Fruit fly (Drosophila melanogaster) whole organism, embryonic: Measurements from ENCODE around the gene Pde11.

ENCODE experiments used
- Ada2b ChIP-seq: fragments of 200-800 bp; sonication (Bioruptor generic); IDR thresholded peaks from 2 replicates; pipeline ENCODE4 v1.3.6; 2022; ENCODE audit warnings: missing biosample characterization, missing genetic modification characterization
- CG12104 ChIP-seq: fragments of 200-800 bp; sonication (Bioruptor generic); optimal IDR thresholded peaks from 3 replicates; lab custom pipeline; 2016; ENCODE audit warnings: missing biosample characterization, missing genetic modification characterization
- CG13894 ChIP-seq: fragments of 200-800 bp; sonication (Bioruptor generic); optimal IDR thresholded peaks from 3 replicates; lab custom pipeline; 2018; ENCODE audit warnings: missing biosample characterization, mild to moderate bottlenecking, missing genetic modification characterization, moderate library complexity
- CG15269 ChIP-seq: fragments of 200-800 bp; sonication (Bioruptor generic); optimal IDR thresholded peaks from 2 replicates; lab custom pipeline; 2018; ENCODE audit warnings: missing biosample characterization, mild to moderate bottlenecking, missing genetic modification characterization, moderate library complexity
- CG17359 ChIP-seq: fragments of 200-800 bp; sonication (Bioruptor generic); optimal IDR thresholded peaks from 3 replicates; lab custom pipeline; 2018; ENCODE audit warnings: missing biosample characterization, mild to moderate bottlenecking, missing genetic modification characterization, moderate library complexity
- CG17385 ChIP-seq: fragments of 200-800 bp; sonication (Bioruptor generic); optimal IDR thresholded peaks from 3 replicates; lab custom pipeline; 2018; ENCODE audit warnings: missing biosample characterization, mild to moderate bottlenecking, missing genetic modification characterization
- CG17912 ChIP-seq: fragments of 200-800 bp; sonication (Bioruptor generic); optimal IDR thresholded peaks from 2 replicates; lab custom pipeline; 2018; ENCODE audit warnings: missing biosample characterization, mild to moderate bottlenecking, missing genetic modification characterization
- CG2202 ChIP-seq: fragments of 200-800 bp; sonication (Bioruptor generic); optimal IDR thresholded peaks from 2 replicates; lab custom pipeline; 2018; ENCODE audit warnings: missing biosample characterization, mild to moderate bottlenecking, missing genetic modification characterization
- CG2889 ChIP-seq: fragments of 200-800 bp; sonication (Bioruptor generic); IDR thresholded peaks from 3 replicates; pipeline ENCODE4 v1.3.6; 2022; ENCODE audit warnings: missing biosample characterization, missing genetic modification characterization
- CG30020 ChIP-seq: fragments of 200-800 bp; optimal IDR thresholded peaks from 2 replicates; lab custom pipeline; 2019; ENCODE audit warnings: missing biosample characterization, mild to moderate bottlenecking, missing genetic modification characterization, moderate library complexity
- CG30431 ChIP-seq: fragments of 200-800 bp; sonication (Bioruptor generic); optimal IDR thresholded peaks from 2 replicates; lab custom pipeline; 2017; ENCODE audit warnings: missing biosample characterization, missing genetic modification characterization
- CG31365 ChIP-seq: fragments of 200-800 bp; sonication (Bioruptor generic); optimal IDR thresholded peaks from 2 replicates; lab custom pipeline; 2018; ENCODE audit warnings: missing biosample characterization, mild to moderate bottlenecking, missing genetic modification characterization
- CG4282 ChIP-seq: fragments of 200-800 bp; sonication (Bioruptor generic); optimal IDR thresholded peaks from 2 replicates; lab custom pipeline; 2016; ENCODE audit warnings: missing biosample characterization, missing genetic modification characterization
- CG4360 ChIP-seq: fragments of 200-800 bp; sonication (Bioruptor generic); IDR thresholded peaks from 2 replicates; pipeline ENCODE4 v1.3.6; 2022; ENCODE audit warnings: missing biosample characterization, missing genetic modification characterization
- CG5953 ChIP-seq: fragments of 200-800 bp; sonication (Bioruptor generic); IDR thresholded peaks from 2 replicates; pipeline ENCODE4 v1.3.6; 2022; ENCODE audit warnings: missing biosample characterization, missing genetic modification characterization
- CG6689 ChIP-seq: fragments of 200-800 bp; sonication (Bioruptor generic); IDR thresholded peaks from 2 replicates; pipeline ENCODE4 v1.3.6; 2022; ENCODE audit warnings: missing biosample characterization, missing genetic modification characterization
- CG6765 ChIP-seq: fragments of 200-800 bp; sonication (Bioruptor generic); optimal IDR thresholded peaks from 3 replicates; lab custom pipeline; 2017; ENCODE audit warnings: missing biosample characterization, mild to moderate bottlenecking, missing genetic modification characterization
- CG7372 ChIP-seq: fragments of 200-800 bp; sonication (Bioruptor generic); IDR thresholded peaks from 2 replicates; pipeline ENCODE4 v1.3.6; 2022; ENCODE audit warnings: missing biosample characterization, missing genetic modification characterization
- CG7839 ChIP-seq: fragments of 200-800 bp; sonication (Bioruptor generic); optimal IDR thresholded peaks from 3 replicates; lab custom pipeline; 2018; ENCODE audit warnings: missing biosample characterization, mild to moderate bottlenecking, missing genetic modification characterization, moderate library complexity
- CG8924 ChIP-seq: fragments of 200-800 bp; optimal IDR thresholded peaks from 3 replicates; lab custom pipeline; 2019; ENCODE audit warnings: missing biosample characterization, mild to moderate bottlenecking, missing genetic modification characterization, moderate library complexity
- D19A ChIP-seq: fragments of 200-800 bp; optimal IDR thresholded peaks from 3 replicates; lab custom pipeline; 2019; ENCODE audit warnings: missing biosample characterization, mild to moderate bottlenecking, missing genetic modification characterization, moderate library complexity
- Dp ChIP-seq: fragments of 200-800 bp; sonication (Bioruptor generic); optimal IDR thresholded peaks from 2 replicates; lab custom pipeline; 2018; ENCODE audit warnings: missing biosample characterization, mild to moderate bottlenecking, missing genetic modification characterization, moderate library complexity
- Eip74EF ChIP-seq, 2 experiments: fragments of 200-800 bp in 1 of 2; fragments of >200 bp in 1 of 2; sonication (Bioruptor generic) in 1 of 2; optimal IDR thresholded peaks; 2 replicates each; lab custom pipeline; 2017 to 2019; ENCODE audit warnings: missing biosample characterization in 2 of 2, missing genetic modification characterization in 2 of 2, mild to moderate bottlenecking in 1 of 2, moderate library complexity in 1 of 2
- Ets65A ChIP-seq: fragments of 200-800 bp; sonication (Bioruptor generic); peaks from one replicate; lab custom pipeline; 2016; ENCODE audit warnings: missing biosample characterization, missing genetic modification characterization
- Fer3 ChIP-seq: fragments of 200-800 bp; sonication (Bioruptor generic); optimal IDR thresholded peaks from 2 replicates; lab custom pipeline; 2018; ENCODE audit warnings: missing biosample characterization, mild to moderate bottlenecking, missing genetic modification characterization, moderate library complexity
- GATAe ChIP-seq: fragments of 200-800 bp; sonication (Bioruptor generic); conservative IDR thresholded peaks from 2 replicates; pipeline ENCODE4 v1.3.6; 2022; ENCODE audit warnings: missing biosample characterization, missing genetic modification characterization
- Gsc ChIP-seq: fragments of 200-800 bp; sonication (Bioruptor generic); IDR thresholded peaks from 2 replicates; pipeline ENCODE4 v1.3.6; 2022; ENCODE audit warnings: missing biosample characterization, missing genetic modification characterization
- HLH3B ChIP-seq: fragments of 200-800 bp; sonication (Bioruptor generic); IDR thresholded peaks from 2 replicates; pipeline ENCODE4 v1.3.6; 2022; ENCODE audit warnings: missing biosample characterization, missing genetic modification characterization
- HmgZ ChIP-seq: fragments of 200-800 bp; sonication (Bioruptor generic); optimal IDR thresholded peaks from 2 replicates; lab custom pipeline; 2018; ENCODE audit warnings: missing biosample characterization, mild to moderate bottlenecking, missing genetic modification characterization
- Hr51 ChIP-seq, 2 experiments: fragments of 200-800 bp; sonication (Bioruptor generic); optimal IDR thresholded peaks; 2 replicates in 1 of 2; 3 replicates in 1 of 2; lab custom pipeline; 2016 to 2018; ENCODE audit warnings: missing biosample characterization in 2 of 2, missing genetic modification characterization in 2 of 2, mild to moderate bottlenecking in 1 of 2, moderate library complexity in 1 of 2
- Nf-YB ChIP-seq: fragments of 200-800 bp; sonication (Bioruptor generic); optimal IDR thresholded peaks from 3 replicates; lab custom pipeline; 2019; ENCODE audit warnings: missing biosample characterization, mild to moderate bottlenecking, missing genetic modification characterization, moderate library complexity
- Oaz ChIP-seq: fragments of 200-800 bp; sonication (Bioruptor generic); IDR thresholded peaks from 2 replicates; pipeline ENCODE4 v1.3.6; 2022; ENCODE audit warnings: missing biosample characterization, missing genetic modification characterization
- Six4 ChIP-seq: fragments of 200-800 bp; sonication (Bioruptor generic); optimal IDR thresholded peaks from 2 replicates; lab custom pipeline; 2016; ENCODE audit warnings: missing biosample characterization, missing genetic modification characterization
- ab ChIP-seq: fragments of 200-800 bp; sonication (Bioruptor generic); optimal IDR thresholded peaks from 2 replicates; lab custom pipeline; 2016; ENCODE audit warnings: missing biosample characterization, missing genetic modification characterization
- chinmo ChIP-seq: fragments of 200-800 bp; sonication (Bioruptor generic); IDR thresholded peaks from 4 replicates; pipeline ENCODE4 v1.3.6; 2022; ENCODE audit warnings: missing biosample characterization, missing genetic modification characterization; ENCODE audit not compliant: partially characterized antibody
- ci ChIP-seq: fragments of 200-800 bp; sonication (Bioruptor generic); IDR thresholded peaks from 3 replicates; pipeline ENCODE4 v1.3.6; 2022; ENCODE audit warnings: missing biosample characterization, missing genetic modification characterization
- fd64A ChIP-seq: fragments of 200-800 bp; sonication (Bioruptor generic); optimal IDR thresholded peaks from 3 replicates; lab custom pipeline; 2018; ENCODE audit warnings: missing biosample characterization, mild to moderate bottlenecking, missing genetic modification characterization
- fd96Cb ChIP-seq: fragments of 200-800 bp; sonication (Bioruptor generic); optimal IDR thresholded peaks from 2 replicates; lab custom pipeline; 2018; ENCODE audit warnings: missing biosample characterization, mild to moderate bottlenecking, missing genetic modification characterization, moderate library complexity
- ftz-f1 ChIP-seq: fragments of 200-800 bp; sonication (Bioruptor generic); optimal IDR thresholded peaks from 2 replicates; lab custom pipeline; 2016; ENCODE audit warnings: missing biosample characterization, missing genetic modification characterization
- grau ChIP-seq: fragments of 200-800 bp; optimal IDR thresholded peaks from 3 replicates; lab custom pipeline; 2019; ENCODE audit warnings: missing biosample characterization, mild to moderate bottlenecking, missing genetic modification characterization, moderate library complexity
- insv ChIP-seq, 2 experiments: fragments of 200-800 bp; sonication (Bioruptor generic); optimal IDR thresholded peaks; 3 replicates each; lab custom pipeline; 2016 to 2018; ENCODE audit warnings: missing biosample characterization in 2 of 2, missing genetic modification characterization in 2 of 2
- kah ChIP-seq: fragments of 200-800 bp; sonication (Bioruptor generic); optimal IDR thresholded peaks from 2 replicates; lab custom pipeline; 2018; ENCODE audit warnings: missing biosample characterization, mild to moderate bottlenecking, missing genetic modification characterization
- ken ChIP-seq: fragments of 200-800 bp; sonication (Bioruptor generic); IDR thresholded peaks from 3 replicates; pipeline ENCODE4 v1.3.6; 2022; ENCODE audit warnings: missing biosample characterization, missing genetic modification characterization
- lilli ChIP-seq: fragments of 200-800 bp; sonication (Bioruptor generic); optimal IDR thresholded peaks from 3 replicates; lab custom pipeline; 2016; ENCODE audit warnings: missing biosample characterization, missing genetic modification characterization
- luna ChIP-seq: fragments of 200-800 bp; sonication (Bioruptor generic); optimal IDR thresholded peaks from 2 replicates; lab custom pipeline; 2016; ENCODE audit warnings: missing biosample characterization, missing genetic modification characterization
- oc ChIP-seq: fragments of 200-800 bp; sonication (Bioruptor generic); optimal IDR thresholded peaks from 2 replicates; lab custom pipeline; 2018; ENCODE audit warnings: missing biosample characterization, mild to moderate bottlenecking, missing genetic modification characterization, moderate library complexity
- pfk ChIP-seq: fragments of 200-800 bp; sonication (Bioruptor generic); optimal IDR thresholded peaks from 2 replicates; lab custom pipeline; 2018; ENCODE audit warnings: missing biosample characterization, mild to moderate bottlenecking, missing genetic modification characterization, moderate library complexity
- seq ChIP-seq: fragments of 200-800 bp; sonication (Bioruptor generic); IDR thresholded peaks from 2 replicates; pipeline ENCODE4 v1.3.6; 2022; ENCODE audit warnings: missing biosample characterization, missing genetic modification characterization
- yki ChIP-seq: fragments of >200 bp; optimal IDR thresholded peaks from 3 replicates; lab custom pipeline; 2018
- zen ChIP-seq: fragments of 200-800 bp; sonication (Bioruptor generic); optimal IDR thresholded peaks from 3 replicates; lab custom pipeline; 2018; ENCODE audit warnings: missing biosample characterization, mild to moderate bottlenecking, missing genetic modification characterization, moderate library complexity

Gene Pde11

DNA sequence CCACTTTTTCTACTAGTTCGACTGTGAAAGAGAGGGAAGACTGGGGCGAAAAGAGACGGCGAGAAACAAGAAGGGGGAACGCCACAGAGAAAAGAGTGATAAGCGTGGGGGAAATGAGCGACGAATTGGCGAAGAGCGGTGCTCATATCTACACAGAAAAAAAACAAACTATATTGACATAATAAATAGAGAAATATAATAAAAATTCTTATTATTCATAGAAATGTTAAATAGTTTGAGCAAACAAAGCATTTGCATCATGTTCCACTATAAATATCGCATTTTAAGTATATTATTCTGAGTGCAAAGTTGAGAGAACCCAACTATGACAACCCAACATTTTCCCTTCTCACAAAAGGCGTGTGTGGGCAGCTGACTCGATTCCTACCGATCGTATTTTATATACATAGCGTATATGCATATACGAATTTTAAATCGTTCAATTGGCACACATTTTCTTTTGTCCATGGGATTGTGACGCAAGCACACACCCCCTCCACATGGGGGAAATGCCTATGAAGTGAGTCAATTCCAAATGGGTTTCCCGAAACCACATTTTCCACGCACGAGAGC lies 32.1 kb downstream of the Pde11 start (continued):
- peak; percentile 69 for TF ChIP-seq fd96Cb
- no peak for TF ChIP-seq CG13894 (tag; lab: Kevin White, UChicago)
- TF ChIP-seq CG2889 (GFP tag; lab: Robert Waterston, UW): peak; percentile 61; the same call in 1 of the 3 replicates
- no peak for TF ChIP-seq Gsc
- peak; percentile 79 for TF ChIP-seq seq (GFP tag; lab: Robert Waterston, UW)
- TF ChIP-seq Six4 (GFP tag; lab: Kevin White, UChicago): peak; percentile 65
- TF ChIP-seq ci (GFP tag; lab: Robert Waterston, UW): peak; percentile 66; the same call in 1 of the 3 replicates
- peak; percentile 76 for TF ChIP-seq Oaz
- peak; percentile 42 for TF ChIP-seq HmgZ (tag; lab: Kevin White, UChicago)
- peak; percentile 84 for TF ChIP-seq CG7839 (tag; lab: Kevin White, UChicago)
- TF ChIP-seq CG6689 (GFP tag; lab: Robert Waterston, UW): peak; percentile 84
- TF ChIP-seq CG5953: peak; percentile 60
- TF ChIP-seq CG31365: no peak
- TF ChIP-seq oc (tag; lab: Kevin White, UChicago): peak; percentile 43
- TF ChIP-seq luna (GFP tag; lab: Kevin White, UChicago): no peak
- no peak for TF ChIP-seq CG4282 (GFP tag; lab: Kevin White, UChicago)
- no peak for TF ChIP-seq CG4360 (GFP tag; lab: Robert Waterston, UW)
- TF ChIP-seq Hr51 (GFP tag; optimal IDR thresholded peaks at IDR 0.05; lab: Kevin White, UChicago): peak in 1 of 2 experiments; percentile 86
- TF ChIP-seq Dp (GFP tag; lab: Kevin White, UChicago): no peak
- peak; percentile 68 for TF ChIP-seq CG7372 (GFP tag; lab: Robert Waterston, UW)
- peak; percentile 15 for TF ChIP-seq CG30431 (GFP tag; lab: Kevin White, UChicago)
- TF ChIP-seq zen (tag; lab: Kevin White, UChicago): no peak
- TF ChIP-seq yki (lab: Kevin White, UChicago): no peak
- peak; percentile 69 for TF ChIP-seq GATAe (GFP tag; lab: Robert Waterston, UW)
- TF ChIP-seq Eip74EF (GFP tag; optimal IDR thresholded peaks at IDR 0.05; lab: Kevin White, UChicago): peak in 1 of 2 experiments; percentile 53
- TF ChIP-seq CG2202 (tag; lab: Kevin White, UChicago): peak; percentile 6
- no peak for TF ChIP-seq CG17912 (GFP tag; lab: Kevin White, UChicago)
- TF ChIP-seq fd64A: no peak
- no peak for TF ChIP-seq ab
- TF ChIP-seq CG30020: no peak
- TF ChIP-seq pfk (GFP tag; lab: Kevin White, UChicago): no peak
- TF ChIP-seq CG15269: peak; percentile 82
- no peak for TF ChIP-seq ken (GFP tag; lab: Robert Waterston, UW)
- peak; percentile 67 for TF ChIP-seq Fer3
- peak; percentile 62 for TF ChIP-seq lilli (GFP tag; lab: Kevin White, UChicago)
- TF ChIP-seq kah (GFP tag; lab: Kevin White, UChicago): peak; percentile 3
- peak; percentile 80 for TF ChIP-seq CG8924 (tag; lab: Kevin White, UChicago)
- TF ChIP-seq insv (GFP tag; optimal IDR thresholded peaks at IDR 0.05; lab: Kevin White, UChicago): no peak
- peak; percentile 86 for TF ChIP-seq HLH3B
- peak; percentile 83 for TF ChIP-seq CG17359 (tag; lab: Kevin White, UChicago)
- peak; percentile 65 for TF ChIP-seq CG17385
- peak; percentile 57 for TF ChIP-seq CG6765 (GFP tag; lab: Kevin White, UChicago)
- no peak for TF ChIP-seq ftz-f1 (GFP tag; lab: Kevin White, UChicago)
- TF ChIP-seq grau (tag; lab: Kevin White, UChicago): peak; percentile 84
- TF ChIP-seq CG12104 (GFP tag; lab: Kevin White, UChicago): peak; percentile 58
- TF ChIP-seq Nf-YB: peak; percentile 55
- TF ChIP-seq chinmo: 0 out of 4 replicates have a peak, but pooled peaks have one; percentile 36
- TF ChIP-seq Ada2b (GFP tag; lab: Robert Waterston, UW): peak; percentile 88
- TF ChIP-seq Ets65A: no peak
- peak; percentile 67 for TF ChIP-seq D19A (tag; lab: Kevin White, UChicago)
